Worm (Caenorhabditis elegans): Measurements from ENCODE around the gene twk-45.

ce11 chrIII:2836339-2836738 is 34.6 kb upstream of the twk-45 start, which contains the start of gene josd-1:
- TF ChIP-seq ama-1 (optimal IDR thresholded peaks at IDR 0.05) (no peak), pax-1 (tag; optimal IDR thresholded peaks at IDR 0.05) (no peak), tbx-2 (tag; optimal IDR thresholded peaks at IDR 0.05) (no peak), hlh-30 (tag; optimal IDR thresholded peaks at IDR 0.05; ENCODE audit: insufficient read depth) (no peak), pqm-1 (tag; optimal IDR thresholded peaks at IDR 0.05) (no peak), unc-42 (tag; optimal IDR thresholded peaks at IDR 0.05) (no peak)
